Worm (Caenorhabditis elegans): ENCODE data around the gene T25B9.9.

- TF ChIP-seq dsc-1 (tag; optimal IDR thresholded peaks at IDR 0.05) = no peak
- TF ChIP-seq elt-2 (tag; optimal IDR thresholded peaks at IDR 0.05) = no peak
These were observed 8.1 kb downstream of the T25B9.9 start for ce11 chrIV:10777600-10777999.
